Fruit fly (Drosophila melanogaster): ENCODE data around the gene CG7523.

The CG7523 gene

DNA sequence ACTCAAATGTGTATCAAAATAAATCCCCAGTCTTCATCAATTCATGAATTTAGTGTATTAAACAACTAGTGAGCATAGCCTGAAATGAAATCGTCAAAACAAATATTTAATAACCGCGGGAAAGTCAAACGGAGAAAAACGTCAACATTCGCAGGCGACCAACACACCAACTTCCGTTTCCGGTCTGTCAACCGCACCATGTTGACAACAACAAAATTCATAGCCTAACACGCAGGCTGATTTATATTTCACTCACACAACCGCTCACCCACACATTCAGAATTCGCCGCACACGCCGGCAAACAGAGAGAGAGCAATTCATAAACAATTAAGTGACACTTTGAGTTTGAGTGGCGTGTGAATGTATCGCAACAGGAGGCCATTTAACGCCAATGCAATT is 15.7 kb downstream of the CG7523 start (continued):
- peak; percentile 25 for TF ChIP-seq dmrt99B (tag; optimal IDR thresholded peaks at IDR 0.05)
- TF ChIP-seq CG6813 (GFP tag; optimal IDR thresholded peaks at IDR 0.05), result peak; percentile 17
- peak; percentile 10 for TF ChIP-seq caup (GFP tag; optimal IDR thresholded peaks at IDR 0.05; ENCODE audit: severe bottlenecking)
- no peak for TF ChIP-seq bigmax (GFP tag; optimal IDR thresholded peaks at IDR 0.05)
- TF ChIP-seq CG1647 (GFP tag; optimal IDR thresholded peaks at IDR 0.05), result no peak
- TF ChIP-seq crol (GFP tag; IDR thresholded peaks at IDR 0.05), result no peak
- peak; percentile 57 for TF ChIP-seq unpg (GFP tag; optimal IDR thresholded peaks at IDR 0.05)
- no peak for TF ChIP-seq sc (optimal IDR thresholded peaks at IDR 0.05)
- TF ChIP-seq sc (GFP tag; optimal IDR thresholded peaks at IDR 0.05), result peak; percentile 43
- TF ChIP-seq aop (GFP tag; IDR thresholded peaks at IDR 0.05), result no peak
- TF ChIP-seq CG2199 (GFP tag; IDR thresholded peaks at IDR 0.05), result 0 out of 3 replicates have a peak, but pooled peaks have one; percentile 76
- peak; percentile 5 for TF ChIP-seq CG18262 (tag; optimal IDR thresholded peaks at IDR 0.05)
- peak; percentile 48 for TF ChIP-seq CG2116 (GFP tag; optimal IDR thresholded peaks at IDR 0.05)
- TF ChIP-seq ase (GFP tag; IDR thresholded peaks at IDR 0.05), result no peak
- peak; percentile 38 for TF ChIP-seq Asciz (GFP tag; optimal IDR thresholded peaks at IDR 0.05)
- TF ChIP-seq CG12071 (GFP tag; optimal IDR thresholded peaks at IDR 0.05), result peak; percentile 41
- TF ChIP-seq CG10979 (tag; optimal IDR thresholded peaks at IDR 0.05), result peak; percentile 41
- peak; percentile 79 for TF ChIP-seq sens (GFP tag)
- peak; percentile 65 for TF ChIP-seq wek (GFP tag; optimal IDR thresholded peaks at IDR 0.05)
- TF ChIP-seq Six4 (GFP tag; optimal IDR thresholded peaks at IDR 0.05), result no peak
- TF ChIP-seq CG8388 (GFP tag; optimal IDR thresholded peaks at IDR 0.05), result peak; percentile 48
- no peak for TF ChIP-seq pan (optimal IDR thresholded peaks at IDR 0.05)
- TF ChIP-seq pan (GFP tag; optimal IDR thresholded peaks at IDR 0.05 in 1 of 2, IDR thresholded peaks at IDR 0.05 in 1 of 2), result peak in 1 of 2 experiments; percentile 25
- TF ChIP-seq fd64A (GFP tag; optimal IDR thresholded peaks at IDR 0.05), result peak; percentile 31
- TF ChIP-seq CrebB (tag; optimal IDR thresholded peaks at IDR 0.05), result peak; percentile 44
- peak; percentile 60 for TF ChIP-seq ac (GFP tag; optimal IDR thresholded peaks at IDR 0.05)
- no peak for TF ChIP-seq CG18599 (GFP tag; optimal IDR thresholded peaks at IDR 0.05)
- no peak for TF ChIP-seq z (GFP tag; IDR thresholded peaks at IDR 0.05)
- no peak for TF ChIP-seq CG9609 (GFP tag; optimal IDR thresholded peaks at IDR 0.05)
- TF ChIP-seq CG1529 (GFP tag; optimal IDR thresholded peaks at IDR 0.05), result peak; percentile 37
- peak; percentile 39 for TF ChIP-seq CG13775 (GFP tag; optimal IDR thresholded peaks at IDR 0.05)
- no peak for TF ChIP-seq CG10274 (GFP tag; optimal IDR thresholded peaks at IDR 0.05)
- peak; percentile 69 for TF ChIP-seq stwl (tag; optimal IDR thresholded peaks at IDR 0.05)
- peak; percentile 30 for TF ChIP-seq lab (GFP tag; optimal IDR thresholded peaks at IDR 0.05)
- no peak for TF ChIP-seq gt (GFP tag; IDR thresholded peaks at IDR 0.05)
- TF ChIP-seq al (GFP tag; IDR thresholded peaks at IDR 0.05), result no peak
- peak; percentile 43 for TF ChIP-seq nerfin-1 (tag; optimal IDR thresholded peaks at IDR 0.05)
- TF ChIP-seq CG7271 (tag; optimal IDR thresholded peaks at IDR 0.05), result peak; percentile 93
- peak; percentile 24 for TF ChIP-seq Spps (tag; optimal IDR thresholded peaks at IDR 0.05)
- peak; percentile 63 for TF ChIP-seq odd (GFP tag; optimal IDR thresholded peaks at IDR 0.05)
- peak; percentile 4 for TF ChIP-seq Fer3 (tag; optimal IDR thresholded peaks at IDR 0.05)
- no peak for TF ChIP-seq pros (GFP tag; optimal IDR thresholded peaks at IDR 0.05)
- no peak for TF ChIP-seq CG9797 (GFP tag; optimal IDR thresholded peaks at IDR 0.05)
- peak; percentile 50 for TF ChIP-seq CG2875 (GFP tag; optimal IDR thresholded peaks at IDR 0.05)
- TF ChIP-seq sim (GFP tag; IDR thresholded peaks at IDR 0.05), result peak; percentile 77
- peak; percentile 9 for TF ChIP-seq gem (tag; optimal IDR thresholded peaks at IDR 0.05)
- TF ChIP-seq chif (GFP tag; optimal IDR thresholded peaks at IDR 0.05), result no peak
- TF ChIP-seq phol (tag; optimal IDR thresholded peaks at IDR 0.05), result peak; percentile 50
- 0 out of 2 replicates have a peak, but pooled peaks have one; percentile 43 for TF ChIP-seq sens-2 (GFP tag; IDR thresholded peaks at IDR 0.05)
- TF ChIP-seq HLHmδ (GFP tag; optimal IDR thresholded peaks at IDR 0.05), result peak; percentile 88
